Worm (Caenorhabditis elegans): ENCODE data around the gene F42E8.1.

The F42E8.1 gene

ce11 chrV:13061836-13062235, at the start of gene F42E8.1:
Gene F42E8.1, plus strand, starts transcription at chrV:13062136.
- TF ChIP-seq ZK546.5 (tag; optimal IDR thresholded peaks at IDR 0.05), result no peak
- no peak for TF ChIP-seq nhr-21 (tag; optimal IDR thresholded peaks at IDR 0.05)
- no peak for TF ChIP-seq nhr-10 (tag; optimal IDR thresholded peaks at IDR 0.05)
- TF ChIP-seq blmp-1 (tag; optimal IDR thresholded peaks at IDR 0.05; ENCODE audit: insufficient read depth), result no peak
- no peak for TF ChIP-seq gmeb-1 (tag; optimal IDR thresholded peaks at IDR 0.05)
- no peak for TF ChIP-seq alr-1 (tag; optimal IDR thresholded peaks at IDR 0.05)
- no peak for TF ChIP-seq elt-1 (tag; optimal IDR thresholded peaks at IDR 0.05)
- no peak for TF ChIP-seq nhr-11 (tag; optimal IDR thresholded peaks at IDR 0.05)
- TF ChIP-seq Y55F3AM.14 (GFP tag; optimal IDR thresholded peaks at IDR 0.05), result no peak
- no peak for TF ChIP-seq aly-2 (tag; optimal IDR thresholded peaks at IDR 0.05)
- TF ChIP-seq nhr-237 (tag; optimal IDR thresholded peaks at IDR 0.05), result no peak
- TF ChIP-seq mdl-1 (tag; optimal IDR thresholded peaks at IDR 0.05), result no peak
- TF ChIP-seq ztf-1 (GFP tag; conservative IDR thresholded peaks at IDR 0.05), result no peak

ce11 chrV:13013158-13013557, 48.8 kb upstream of the F42E8.1 start, which contains the start of gene try-10:
Gene try-10, minus strand, starts transcription at chrV:13013258.
- TF ChIP-seq nhr-129 (tag; optimal IDR thresholded peaks at IDR 0.05), result no peak
- TF ChIP-seq ztf-4 (tag; optimal IDR thresholded peaks at IDR 0.05), result no peak
- no peak for TF ChIP-seq nhr-77 (tag; optimal IDR thresholded peaks at IDR 0.05)

ce11 chrV:13013844-13014243, 48.1 kb upstream of the F42E8.1 start, which contains the start of gene F15B9.6:
Gene F15B9.6, plus strand, starts transcription at chrV:13014144.
- TF ChIP-seq nhr-21 (tag; optimal IDR thresholded peaks at IDR 0.05) (no peak), ztf-1 (GFP tag; conservative IDR thresholded peaks at IDR 0.05) (no peak), ceh-16 (tag; optimal IDR thresholded peaks at IDR 0.05) (no peak), blmp-1 (tag; optimal IDR thresholded peaks at IDR 0.05; ENCODE audit: insufficient read depth) (no peak), C34F6.9 (tag; optimal IDR thresholded peaks at IDR 0.05) (no peak), ztf-4 (tag; optimal IDR thresholded peaks at IDR 0.05) (no peak), aly-2 (tag; optimal IDR thresholded peaks at IDR 0.05) (no peak), nhr-129 (tag; optimal IDR thresholded peaks at IDR 0.05) (no peak), nhr-23 (tag; optimal IDR thresholded peaks at IDR 0.05) (no peak), mdl-1 (tag; optimal IDR thresholded peaks at IDR 0.05) (no peak), ZK546.5 (tag; optimal IDR thresholded peaks at IDR 0.05) (no peak), nhr-25 (tag; optimal IDR thresholded peaks at IDR 0.05) (no peak), unc-62 (GFP tag; optimal IDR thresholded peaks at IDR 0.05) (no peak), elt-1 (tag; optimal IDR thresholded peaks at IDR 0.05) (no peak), peb-1 (tag; optimal IDR thresholded peaks at IDR 0.05) (no peak)

- TF ChIP-seq Y55F3AM.14 (GFP tag; optimal IDR thresholded peaks at IDR 0.05) (no peak), dmd-4 (tag; optimal IDR thresholded peaks at IDR 0.05) (no peak), nhr-12 (tag; optimal IDR thresholded peaks at IDR 0.05) (no peak), sem-4 (tag; optimal IDR thresholded peaks at IDR 0.05) (no peak), nhr-129 (tag; optimal IDR thresholded peaks at IDR 0.05) (no peak), zag-1 (tag; optimal IDR thresholded peaks at IDR 0.05) (no peak), blmp-1 (tag; optimal IDR thresholded peaks at IDR 0.05; ENCODE audit: insufficient read depth) (no peak), lsy-2 (tag; optimal IDR thresholded peaks at IDR 0.05) (no peak), nhr-6 (tag; optimal IDR thresholded peaks at IDR 0.05) (no peak), nhr-25 (tag; optimal IDR thresholded peaks at IDR 0.05) (no peak), nhr-77 (tag; optimal IDR thresholded peaks at IDR 0.05) (no peak), ZK546.5 (tag; optimal IDR thresholded peaks at IDR 0.05) (no peak), ztf-4 (tag; optimal IDR thresholded peaks at IDR 0.05) (no peak)
Measured at ce11 chrV:13018233-13018632, 43.7 kb upstream of the F42E8.1 start.

- no peak for TF ChIP-seq ztf-4 (tag; optimal IDR thresholded peaks at IDR 0.05)
- TF ChIP-seq ztf-11 (tag; optimal IDR thresholded peaks at IDR 0.05), result no peak
- no peak for TF ChIP-seq unc-62 (GFP tag; optimal IDR thresholded peaks at IDR 0.05)
- no peak for TF ChIP-seq alr-1 (tag; optimal IDR thresholded peaks at IDR 0.05)
- TF ChIP-seq ZK546.5 (tag; optimal IDR thresholded peaks at IDR 0.05), result no peak
- no peak for TF ChIP-seq nhr-6 (tag; optimal IDR thresholded peaks at IDR 0.05)
- no peak for TF ChIP-seq mdl-1 (tag; optimal IDR thresholded peaks at IDR 0.05)
- no peak for TF ChIP-seq aly-2 (tag; optimal IDR thresholded peaks at IDR 0.05)
- TF ChIP-seq nhr-23 (tag; optimal IDR thresholded peaks at IDR 0.05), result no peak
- no peak for TF ChIP-seq mab-5 (tag; optimal IDR thresholded peaks at IDR 0.05)
- no peak for TF ChIP-seq unc-39 (tag; optimal IDR thresholded peaks at IDR 0.05)
- no peak for TF ChIP-seq egl-27 (tag; optimal IDR thresholded peaks at IDR 0.05)
- no peak for TF ChIP-seq ztf-1 (GFP tag; conservative IDR thresholded peaks at IDR 0.05)
- TF ChIP-seq nhr-25 (tag; optimal IDR thresholded peaks at IDR 0.05), result no peak
- TF ChIP-seq nhr-10 (tag; optimal IDR thresholded peaks at IDR 0.05), result no peak
- no peak for TF ChIP-seq F13H6.1 (tag; optimal IDR thresholded peaks at IDR 0.05)
- no peak for TF ChIP-seq crh-2 (tag; optimal IDR thresholded peaks at IDR 0.05)
- no peak for TF ChIP-seq nhr-237 (tag; optimal IDR thresholded peaks at IDR 0.05)
- TF ChIP-seq R02D3.7 (tag; optimal IDR thresholded peaks at IDR 0.05), result no peak
- TF ChIP-seq sma-9 (GFP tag; optimal IDR thresholded peaks at IDR 0.05), result no peak
- TF ChIP-seq sma-9 (tag; optimal IDR thresholded peaks at IDR 0.05), result no peak
Measured at ce11 chrV:13018761-13019160, 43.2 kb upstream of the F42E8.1 start, which contains the start of gene fmi-1. Gene fmi-1, plus strand, starts transcription at chrV:13019061.
